Fruit fly (Drosophila melanogaster) whole organism, prepupa: ENCODE measurements around the gene rdgB.

ENCODE experiments used
- Blimp-1 ChIP-seq: fragments of 200-800 bp; sonication (Bioruptor generic); optimal IDR thresholded peaks from 3 replicates; lab custom pipeline; 2017; ENCODE audit warnings: missing biosample characterization, missing genetic modification characterization, mild to moderate bottlenecking, moderate library complexity, missing genetic modification reagents
- CG10669 ChIP-seq: fragments of 200-800 bp; sonication (Bioruptor generic); optimal IDR thresholded peaks from 3 replicates; lab custom pipeline; 2018; ENCODE audit warnings: missing biosample characterization, mild to moderate bottlenecking, missing genetic modification characterization, moderate library complexity
- CG11902 ChIP-seq: fragments of 200-800 bp; sonication (Bioruptor generic); optimal IDR thresholded peaks from 3 replicates; lab custom pipeline; 2016; ENCODE audit warnings: missing biosample characterization, missing genetic modification characterization
- CG15336 ChIP-seq: fragments of 200-800 bp; sonication (Bioruptor generic); IDR thresholded peaks from 2 replicates; pipeline ENCODE4 v1.3.6; 2022; ENCODE audit warnings: missing biosample characterization, missing genetic modification characterization
- CG1621 ChIP-seq: fragments of 200-800 bp; sonication (Bioruptor generic); optimal IDR thresholded peaks from 3 replicates; lab custom pipeline; 2018; ENCODE audit warnings: missing biosample characterization, mild to moderate bottlenecking, missing genetic modification characterization
- CG16779 ChIP-seq: fragments of 200-800 bp; sonication (Bioruptor generic); optimal IDR thresholded peaks from 3 replicates; lab custom pipeline; 2017; ENCODE audit warnings: missing biosample characterization, mild to moderate bottlenecking, missing genetic modification characterization
- CG32006 ChIP-seq: fragments of 200-800 bp; sonication (Bioruptor generic); optimal IDR thresholded peaks from 3 replicates; lab custom pipeline; 2017; ENCODE audit warnings: missing biosample characterization, mild to moderate bottlenecking, missing genetic modification characterization
- CG3919 ChIP-seq: fragments of 200-800 bp; sonication (Bioruptor generic); optimal IDR thresholded peaks from 3 replicates; lab custom pipeline; 2016; ENCODE audit warnings: missing biosample characterization, missing genetic modification characterization
- CG4318 ChIP-seq: fragments of 200-800 bp; sonication (Bioruptor generic); optimal IDR thresholded peaks from 3 replicates; lab custom pipeline; 2017; ENCODE audit warnings: missing biosample characterization, mild to moderate bottlenecking, missing genetic modification characterization
- CG6163 ChIP-seq: fragments of 200-800 bp; sonication (Bioruptor generic); IDR thresholded peaks from 3 replicates; pipeline ENCODE4 v1.3.6; 2022; ENCODE audit warnings: missing biosample characterization, missing genetic modification characterization
- CG6792 ChIP-seq: fragments of 200-800 bp; sonication (Bioruptor generic); optimal IDR thresholded peaks from 3 replicates; lab custom pipeline; 2016; ENCODE audit warnings: missing biosample characterization, missing genetic modification characterization
- CG6808 ChIP-seq: fragments of 200-800 bp; sonication (Bioruptor generic); optimal IDR thresholded peaks from 3 replicates; lab custom pipeline; 2017; ENCODE audit warnings: missing biosample characterization, missing genetic modification characterization, mild to moderate bottlenecking, moderate library complexity, missing genetic modification reagents
- CG6854 ChIP-seq: fragments of 200-800 bp; sonication (Bioruptor generic); optimal IDR thresholded peaks from 2 replicates; lab custom pipeline; 2017; ENCODE audit warnings: missing biosample characterization, mild to moderate bottlenecking, missing genetic modification characterization
- CG8119 ChIP-seq: fragments of 200-800 bp; sonication (Bioruptor generic); IDR thresholded peaks from 3 replicates; pipeline ENCODE4 v1.3.6; 2022; ENCODE audit warnings: missing biosample characterization, missing genetic modification characterization
- CG8632 ChIP-seq: fragments of 200-800 bp; sonication (Bioruptor generic); optimal IDR thresholded peaks from 3 replicates; lab custom pipeline; 2016; ENCODE audit warnings: missing biosample characterization, missing genetic modification characterization
- Eip75B ChIP-seq: fragments of 200-800 bp; sonication (Bioruptor generic); optimal IDR thresholded peaks from 3 replicates; lab custom pipeline; 2016; ENCODE audit warnings: missing biosample characterization, missing genetic modification characterization
- Eip78C ChIP-seq: fragments of 200-800 bp; sonication (Bioruptor generic); peaks from one replicate; lab custom pipeline; 2016; ENCODE audit warnings: missing biosample characterization, missing genetic modification characterization
- Eip93F ChIP-seq: fragments of 200-800 bp; sonication (Bioruptor generic); optimal IDR thresholded peaks from 2 replicates; lab custom pipeline; 2016; ENCODE audit warnings: missing biosample characterization, mild to moderate bottlenecking, missing genetic modification characterization
- Ets21C ChIP-seq: fragments of 200-800 bp; sonication (Bioruptor generic); optimal IDR thresholded peaks from 3 replicates; lab custom pipeline; 2016; ENCODE audit warnings: missing biosample characterization, missing genetic modification characterization
- Gug ChIP-seq: fragments of 200-800 bp; sonication (Bioruptor generic); IDR thresholded peaks from 2 replicates; pipeline ENCODE4 v1.3.6; 2022; ENCODE audit warnings: missing biosample characterization, missing genetic modification characterization
- Hr38 ChIP-seq: sonication (Bioruptor generic); optimal IDR thresholded peaks from 2 replicates; lab custom pipeline; 2016; ENCODE audit warnings: missing biosample characterization, missing genetic modification characterization
- Hr39 ChIP-seq: fragments of 200-800 bp; sonication (Bioruptor generic); optimal IDR thresholded peaks from 2 replicates; lab custom pipeline; 2016; ENCODE audit warnings: missing biosample characterization, missing genetic modification characterization
- Hr4 ChIP-seq: fragments of 200-800 bp; sonication (Bioruptor generic); optimal IDR thresholded peaks from 3 replicates; lab custom pipeline; 2016; ENCODE audit warnings: missing biosample characterization, missing genetic modification characterization
- Lpt ChIP-seq: fragments of 200-800 bp; sonication (Bioruptor generic); optimal IDR thresholded peaks from 3 replicates; lab custom pipeline; 2016; ENCODE audit warnings: missing biosample characterization, missing genetic modification characterization
- Smox ChIP-seq: fragments of 200-800 bp; sonication (Bioruptor generic); optimal IDR thresholded peaks from 3 replicates; lab custom pipeline; 2016; ENCODE audit warnings: missing biosample characterization, missing genetic modification characterization
- Sox102F ChIP-seq: fragments of 200-800 bp; sonication (Bioruptor generic); optimal IDR thresholded peaks from 2 replicates; lab custom pipeline; 2016; ENCODE audit warnings: missing biosample characterization, mild to moderate bottlenecking, missing genetic modification characterization
- Sox14 ChIP-seq: fragments of 200-800 bp; sonication (Bioruptor generic); optimal IDR thresholded peaks from 3 replicates; lab custom pipeline; 2016; ENCODE audit warnings: missing biosample characterization, missing genetic modification characterization
- Sox15 ChIP-seq: fragments of 200-800 bp; sonication (Bioruptor generic); optimal IDR thresholded peaks from 3 replicates; lab custom pipeline; 2016; ENCODE audit warnings: missing biosample characterization, missing genetic modification characterization
- achi ChIP-seq: fragments of 200-800 bp; sonication (Bioruptor generic); optimal IDR thresholded peaks from 3 replicates; lab custom pipeline; 2016; ENCODE audit warnings: missing biosample characterization, missing genetic modification characterization
- acj6 ChIP-seq: fragments of 200-800 bp; sonication (Bioruptor generic); optimal IDR thresholded peaks from 3 replicates; lab custom pipeline; 2016; ENCODE audit warnings: missing biosample characterization, missing genetic modification characterization
- cyc ChIP-seq: fragments of 200-800 bp; sonication (Bioruptor generic); optimal IDR thresholded peaks from 3 replicates; lab custom pipeline; 2016; ENCODE audit warnings: missing biosample characterization, missing genetic modification characterization
- dac ChIP-seq: fragments of 200-800 bp; sonication (Bioruptor generic); optimal IDR thresholded peaks from 2 replicates; lab custom pipeline; 2017; ENCODE audit warnings: missing biosample characterization, mild to moderate bottlenecking, missing genetic modification characterization
- eg ChIP-seq: fragments of 200-800 bp; sonication (Bioruptor generic); IDR thresholded peaks from 3 replicates; pipeline ENCODE4 v1.3.6; 2022; ENCODE audit warnings: missing biosample characterization, missing genetic modification characterization
- esn ChIP-seq: fragments of 200-800 bp; sonication (Bioruptor generic); optimal IDR thresholded peaks from 2 replicates; lab custom pipeline; 2016; ENCODE audit warnings: missing biosample characterization, mild to moderate bottlenecking, missing genetic modification characterization, moderate library complexity
- fd59A ChIP-seq: fragments of 200-800 bp; sonication (Bioruptor generic); optimal IDR thresholded peaks from 2 replicates; lab custom pipeline; 2017; ENCODE audit warnings: missing biosample characterization, mild to moderate bottlenecking, missing genetic modification characterization, missing genetic modification reagents
- fkh ChIP-seq: fragments of 200-800 bp; sonication (Bioruptor generic); optimal IDR thresholded peaks from 3 replicates; lab custom pipeline; 2017; ENCODE audit warnings: missing biosample characterization, mild to moderate bottlenecking, missing genetic modification characterization, moderate library complexity
- lz ChIP-seq: fragments of 200-800 bp; sonication (Bioruptor generic); optimal IDR thresholded peaks from 3 replicates; lab custom pipeline; 2016; ENCODE audit warnings: missing biosample characterization, missing genetic modification characterization
- net ChIP-seq: fragments of 200-800 bp; sonication (Bioruptor generic); optimal IDR thresholded peaks from 3 replicates; lab custom pipeline; 2016; ENCODE audit warnings: missing biosample characterization, missing genetic modification characterization
- pdm3 ChIP-seq: fragments of 200-800 bp; sonication (Bioruptor generic); optimal IDR thresholded peaks from 3 replicates; lab custom pipeline; 2016; ENCODE audit warnings: missing biosample characterization, missing genetic modification characterization
- spab ChIP-seq: fragments of 200-800 bp; sonication (Bioruptor generic); optimal IDR thresholded peaks from 2 replicates; lab custom pipeline; 2017; ENCODE audit warnings: missing biosample characterization, mild to moderate bottlenecking, missing genetic modification characterization, missing genetic modification reagents
- ss ChIP-seq, 2 experiments: fragments of 200-800 bp; sonication (Bioruptor generic); optimal IDR thresholded peaks; 2 replicates in 1 of 2; 3 replicates in 1 of 2; lab custom pipeline; 2017 to 2018; ENCODE audit warnings: mild to moderate bottlenecking in 2 of 2, missing biosample characterization in 2 of 2, missing genetic modification characterization in 2 of 2, moderate library complexity in 1 of 2
- svp ChIP-seq: fragments of 200-800 bp; sonication (Bioruptor generic); peaks from one replicate; lab custom pipeline; 2016; ENCODE audit warnings: missing biosample characterization, missing genetic modification characterization
- vri ChIP-seq: fragments of 200-800 bp; sonication (Bioruptor generic); optimal IDR thresholded peaks from 3 replicates; lab custom pipeline; 2016; ENCODE audit warnings: missing biosample characterization, mild to moderate bottlenecking, missing genetic modification characterization

The rdgB gene

dm6 chrX:13758989-13759549, 3.5 kb upstream of the rdgB start, which contains the start of gene Yp3:
Gene Yp3 (plus strand): TSS chrX:13759546.
- TF ChIP-seq Eip75B (GFP tag; lab: Kevin White, UChicago) (no peak), Sox15 (GFP tag; lab: Kevin White, UChicago) (no peak), CG8119 (GFP tag; lab: Robert Waterston, UW) (no peak), fkh (GFP tag; lab: Kevin White, UChicago) (no peak), CG11902 (GFP tag; lab: Kevin White, UChicago) (no peak), svp (GFP tag; lab: Kevin White, UChicago) (peak; percentile 38), ss (GFP tag; optimal IDR thresholded peaks at IDR 0.05; lab: Kevin White, UChicago) (no peak)

dm6 chrX:13761762-13762371, 685 bp upstream of the rdgB start:
- no peak for TF ChIP-seq Sox14 (GFP tag; lab: Kevin White, UChicago)
- TF ChIP-seq CG1621 = peak; percentile 51
- no peak for TF ChIP-seq eg (GFP tag; lab: Robert Waterston, UW)
- peak; percentile 29 for TF ChIP-seq fkh (GFP tag; lab: Kevin White, UChicago)
- no peak for TF ChIP-seq Gug (GFP tag; lab: Robert Waterston, UW)

- TF ChIP-seq Eip75B (GFP tag; lab: Kevin White, UChicago) (peak; percentile 34), CG6792 (GFP tag; lab: Kevin White, UChicago) (peak; percentile 8), CG6163 (GFP tag; lab: Robert Waterston, UW) (peak; percentile 67; the same call in 1 of the 3 replicates), Eip78C (GFP tag; lab: Kevin White, UChicago) (peak; percentile 73), Smox (GFP tag; lab: Kevin White, UChicago) (peak; percentile 31), svp (GFP tag; lab: Kevin White, UChicago) (peak; percentile 82), net (GFP tag; lab: Kevin White, UChicago) (peak; percentile 40), pdm3 (peak; percentile 54), esn (peak; percentile 62), Hr39 (GFP tag; lab: Kevin White, UChicago) (peak; percentile 40), achi (GFP tag; lab: Kevin White, UChicago) (peak; percentile 47), acj6 (GFP tag; lab: Kevin White, UChicago) (peak; percentile 55), CG11902 (GFP tag; lab: Kevin White, UChicago) (no peak), CG32006 (GFP tag; lab: Kevin White, UChicago) (peak; percentile 73), CG6808 (GFP tag; lab: Kevin White, UChicago) (no peak), spab (GFP tag; lab: Kevin White, UChicago) (peak; percentile 21), cyc (GFP tag; lab: Kevin White, UChicago) (no peak), Sox102F (GFP tag; lab: Kevin White, UChicago) (peak; percentile 64), Gug (GFP tag; lab: Robert Waterston, UW) (0 out of 2 replicates have a peak, but pooled peaks have one; percentile 11), Lpt (peak; percentile 13), CG8119 (GFP tag; lab: Robert Waterston, UW) (peak; percentile 63), Ets21C (GFP tag; lab: Kevin White, UChicago) (no peak), lz (GFP tag; lab: Kevin White, UChicago) (no peak), Eip93F (GFP tag; lab: Kevin White, UChicago) (no peak), fd59A (GFP tag; lab: Kevin White, UChicago) (no peak), CG1621 (no peak), dac (GFP tag; lab: Kevin White, UChicago) (no peak), CG4318 (GFP tag; lab: Kevin White, UChicago) (peak; percentile 51), CG15336 (GFP tag; lab: Robert Waterston, UW) (peak; percentile 75), Hr4 (GFP tag; lab: Kevin White, UChicago) (peak; percentile 56), CG16779 (no peak), CG6854 (no peak), CG8632 (GFP tag; lab: Kevin White, UChicago) (no peak), Hr38 (GFP tag; lab: Kevin White, UChicago) (no peak), CG10669 (peak; percentile 7), fkh (GFP tag; lab: Kevin White, UChicago) (no peak), eg (GFP tag; lab: Robert Waterston, UW) (peak; percentile 49; the same call in 2 of the 3 replicates), vri (GFP tag; lab: Kevin White, UChicago) (peak; percentile 61), Blimp-1 (GFP tag; lab: Kevin White, UChicago) (no peak), CG3919 (GFP tag; lab: Kevin White, UChicago) (peak; percentile 53)
Measured at dm6 chrX:13764397-13765119, 2.0 kb downstream of the rdgB start.
